Worm (Caenorhabditis elegans) whole organism, early embryonic: ENCODE data around the gene cec-6.

Experiments
- aly-1 ChIP-seq: sonication (generic microtip); optimal IDR thresholded peaks from 2 replicates; lab custom pipeline; 2016; ENCODE audit warnings: missing genetic modification characterization, missing compliant biosample characterization
- ama-1 ChIP-seq: fragments of 150-350 bp; optimal IDR thresholded peaks from 2 replicates; lab custom pipeline; 2014
- ceh-36 ChIP-seq: sonication (generic microtip); optimal IDR thresholded peaks from 2 replicates; lab custom pipeline; 2016; ENCODE audit warnings: missing genetic modification characterization, inconsistent platforms, missing compliant biosample characterization
- ets-7 ChIP-seq: sonication (generic microtip); optimal IDR thresholded peaks from 2 replicates; lab custom pipeline; 2016; ENCODE audit warnings: missing genotype, missing genetic modification characterization, missing compliant biosample characterization
- flt-1 ChIP-seq: fragments of 200-800 bp; sonication (Bioruptor generic); IDR thresholded peaks from 2 replicates; pipeline ENCODE4 v1.3.6; 2022; ENCODE audit warnings: missing genetic modification characterization, missing compliant biosample characterization
- pes-1 ChIP-seq: fragments of 200-800 bp; sonication (Bioruptor generic); IDR thresholded peaks from 2 replicates; pipeline ENCODE4 v1.3.6; 2022; ENCODE audit warnings: missing genetic modification reagents, missing genetic modification characterization, missing compliant biosample characterization
- scrt-1 ChIP-seq: fragments of 200-800 bp; sonication (Bioruptor generic); IDR thresholded peaks from 2 replicates; pipeline ENCODE4 v1.3.6; 2022; ENCODE audit warnings: missing genetic modification characterization, missing compliant biosample characterization
- sea-1 ChIP-seq: fragments of 200-800 bp; sonication (Bioruptor generic); conservative IDR thresholded peaks from 2 replicates; pipeline ENCODE4 v1.3.6; 2022; ENCODE audit warnings: missing genetic modification characterization, missing compliant biosample characterization
- tra-4 ChIP-seq: sonication (generic microtip); optimal IDR thresholded peaks from 2 replicates; lab custom pipeline; 2017; ENCODE audit warnings: missing genetic modification characterization, missing compliant biosample characterization

DNA sequence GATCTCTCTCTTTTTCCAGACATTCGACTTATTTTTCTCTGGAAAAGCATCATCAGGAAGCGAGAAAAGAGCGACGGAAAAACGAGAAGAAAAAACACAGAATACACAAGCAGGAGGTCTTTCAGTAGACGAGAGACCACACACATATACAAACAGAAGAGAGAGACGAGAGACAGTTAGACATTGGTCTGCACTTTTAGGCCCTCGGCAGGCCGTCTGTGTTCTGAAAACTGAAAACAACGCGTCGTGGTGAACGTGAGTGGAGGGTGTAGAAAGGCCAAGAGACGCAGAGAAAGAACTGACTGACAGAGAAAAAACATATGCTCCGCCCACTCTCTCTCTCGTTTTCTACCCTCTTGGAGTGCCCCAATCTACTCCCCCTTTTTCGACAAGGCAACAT is 37.6 kb downstream of the cec-6 start:
- TF ChIP-seq ceh-36 (tag; lab: Kevin White, UChicago) (no peak), ama-1 (lab: Kevin White, UChicago) (no peak), sea-1 (GFP tag; lab: Robert Waterston, UW) (no peak), pes-1 (GFP tag; lab: Robert Waterston, UW) (no peak), aly-1 (tag; lab: Kevin White, UChicago) (no peak), ets-7 (tag; lab: Kevin White, UChicago) (no peak), flt-1 (GFP tag; lab: Robert Waterston, UW) (no peak), tra-4 (tag; lab: Kevin White, UChicago) (no peak), scrt-1 (GFP tag; lab: Robert Waterston, UW) (no peak)
